Fruit fly (Drosophila melanogaster): ENCODE measurements around the gene CG15725.

CG15725 gene

dm6 chrX:12673833-12674541 is 31.7 kb upstream of the CG15725 start (continued):
- no peak for TF ChIP-seq OdsH (GFP tag; optimal IDR thresholded peaks at IDR 0.05)
- no peak for TF ChIP-seq Ets21C (GFP tag; optimal IDR thresholded peaks at IDR 0.05)
- no peak for TF ChIP-seq Gug (GFP tag; IDR thresholded peaks at IDR 0.05)
- TF ChIP-seq Eip78C (GFP tag) = peak; percentile 80
- no peak for TF ChIP-seq pdm3 (GFP tag; optimal IDR thresholded peaks at IDR 0.05)
- TF ChIP-seq topi (GFP tag; optimal IDR thresholded peaks at IDR 0.05) = no peak
- peak; percentile 84 to 85 for TF ChIP-seq ss (GFP tag; optimal IDR thresholded peaks at IDR 0.05)
- TF ChIP-seq CG8632 (GFP tag; optimal IDR thresholded peaks at IDR 0.05) = no peak
- peak; percentile 56 for TF ChIP-seq CG1621 (tag; optimal IDR thresholded peaks at IDR 0.05)
- no peak for TF ChIP-seq CG31627 (GFP tag; optimal IDR thresholded peaks at IDR 0.05)
- no peak for TF ChIP-seq Smox (GFP tag; optimal IDR thresholded peaks at IDR 0.05)
- TF ChIP-seq Hr38 (GFP tag; optimal IDR thresholded peaks at IDR 0.05) = no peak
- no peak for TF ChIP-seq fd59A (GFP tag; optimal IDR thresholded peaks at IDR 0.05)
- TF ChIP-seq achi (GFP tag; optimal IDR thresholded peaks at IDR 0.05) = no peak
- no peak for TF ChIP-seq Eip93F (GFP tag; optimal IDR thresholded peaks at IDR 0.05)
- peak; percentile 83 for TF ChIP-seq CG9139 (GFP tag; optimal IDR thresholded peaks at IDR 0.05)
- TF ChIP-seq svp (GFP tag) = peak; percentile 44
- TF ChIP-seq CG15336 (GFP tag; IDR thresholded peaks at IDR 0.05) = no peak; the same call in 1 of the 2 replicates
- peak; percentile 55 for TF ChIP-seq Eip75B (GFP tag; optimal IDR thresholded peaks at IDR 0.05)
- peak; percentile 86 for TF ChIP-seq dsx (GFP tag; optimal IDR thresholded peaks at IDR 0.05; ENCODE audit: poor library complexity, severe bottlenecking)
- peak; percentile 4 for TF ChIP-seq CG10631 (GFP tag; optimal IDR thresholded peaks at IDR 0.05)
- TF ChIP-seq fd85E (GFP tag; optimal IDR thresholded peaks at IDR 0.05) = no peak
- TF ChIP-seq CG7368 (GFP tag; optimal IDR thresholded peaks at IDR 0.05) = peak; percentile 22
- peak; percentile 90 for TF ChIP-seq vri (GFP tag; optimal IDR thresholded peaks at IDR 0.05)
- no peak for TF ChIP-seq net (GFP tag; optimal IDR thresholded peaks at IDR 0.05)
- TF ChIP-seq CG8119 (GFP tag; IDR thresholded peaks at IDR 0.05) = peak; percentile 58; the same call in 2 of the 3 replicates
- TF ChIP-seq CG11902 (GFP tag; optimal IDR thresholded peaks at IDR 0.05) = no peak
- TF ChIP-seq spab (GFP tag; optimal IDR thresholded peaks at IDR 0.05) = peak; percentile 52

- TF ChIP-seq CG6163 (GFP tag; IDR thresholded peaks at IDR 0.05) (peak; percentile 74; the same call in 2 of the 3 replicates), Eip75B (GFP tag; optimal IDR thresholded peaks at IDR 0.05) (no peak), fd59A (GFP tag; optimal IDR thresholded peaks at IDR 0.05) (no peak), CG32006 (GFP tag; optimal IDR thresholded peaks at IDR 0.05) (no peak), Hr39 (GFP tag; optimal IDR thresholded peaks at IDR 0.05) (no peak), CG6808 (GFP tag; optimal IDR thresholded peaks at IDR 0.05) (peak; percentile 48), achi (GFP tag; optimal IDR thresholded peaks at IDR 0.05) (no peak), vri (GFP tag; optimal IDR thresholded peaks at IDR 0.05) (peak; percentile 20), cyc (GFP tag; optimal IDR thresholded peaks at IDR 0.05) (peak; percentile 6), dac (GFP tag; optimal IDR thresholded peaks at IDR 0.05) (no peak), Sox14 (GFP tag; optimal IDR thresholded peaks at IDR 0.05) (no peak), CG9139 (GFP tag; optimal IDR thresholded peaks at IDR 0.05) (peak; percentile 56), CG11762 (GFP tag; optimal IDR thresholded peaks at IDR 0.05; ENCODE audit: insufficient read depth) (no peak), Blimp-1 (GFP tag; optimal IDR thresholded peaks at IDR 0.05) (peak; percentile 61), svp (GFP tag) (peak; percentile 65), CG16779 (tag; optimal IDR thresholded peaks at IDR 0.05) (peak; percentile 20), CG6854 (GFP tag; optimal IDR thresholded peaks at IDR 0.05) (peak; percentile 48), Eip78C (GFP tag) (peak; percentile 79), pdm3 (GFP tag; optimal IDR thresholded peaks at IDR 0.05) (no peak), CG6276 (GFP tag; optimal IDR thresholded peaks at IDR 0.05) (peak; percentile 23), CG3919 (GFP tag; optimal IDR thresholded peaks at IDR 0.05) (peak; percentile 25), Eip93F (GFP tag; optimal IDR thresholded peaks at IDR 0.05) (peak; percentile 43), CG11902 (GFP tag; optimal IDR thresholded peaks at IDR 0.05) (no peak), net (GFP tag; optimal IDR thresholded peaks at IDR 0.05) (peak; percentile 43), ss (GFP tag; optimal IDR thresholded peaks at IDR 0.05) (peak; percentile 77 to 78), esn (GFP tag; optimal IDR thresholded peaks at IDR 0.05) (peak; percentile 12), CG10669 (GFP tag; optimal IDR thresholded peaks at IDR 0.05) (peak; percentile 25), CG8319 (GFP tag; optimal IDR thresholded peaks at IDR 0.05) (peak; percentile 16), CG8632 (GFP tag; optimal IDR thresholded peaks at IDR 0.05) (no peak), CG10631 (GFP tag; optimal IDR thresholded peaks at IDR 0.05) (no peak), CG8119 (GFP tag; IDR thresholded peaks at IDR 0.05) (peak; percentile 52; the same call in 2 of the 3 replicates), spab (GFP tag; optimal IDR thresholded peaks at IDR 0.05) (peak; percentile 13), Met (GFP tag; optimal IDR thresholded peaks at IDR 0.05) (peak; percentile 11), Smox (GFP tag; optimal IDR thresholded peaks at IDR 0.05) (no peak), fd85E (GFP tag; optimal IDR thresholded peaks at IDR 0.05) (no peak), Lpt (GFP tag; optimal IDR thresholded peaks at IDR 0.05) (peak; percentile 25)
Measured at dm6 chrX:12675284-12675683, 30.4 kb upstream of the CG15725 start.

All from whole organism, prepupa.